Fruit fly (Drosophila melanogaster) whole organism, embryonic: ENCODE measurements around the gene Ugt305A1.

Experiments
- CG10209 ChIP-seq: fragments of 200-800 bp; sonication (Bioruptor generic); optimal IDR thresholded peaks from 3 replicates; lab custom pipeline; 2017; ENCODE audit warnings: missing biosample characterization, mild to moderate bottlenecking, missing genetic modification characterization, missing genetic modification reagents
- CG11093 ChIP-seq: fragments of 200-800 bp; sonication (Bioruptor generic); IDR thresholded peaks from 3 replicates; pipeline ENCODE4 v1.3.6; 2022; ENCODE audit warnings: missing biosample characterization, missing genetic modification characterization
- CG11398 ChIP-seq: fragments of 200-800 bp; sonication (Bioruptor generic); optimal IDR thresholded peaks from 2 replicates; lab custom pipeline; 2016; ENCODE audit warnings: missing biosample characterization, missing genetic modification characterization
- CG12744 ChIP-seq: fragments of 200-800 bp; sonication (Bioruptor generic); optimal IDR thresholded peaks from 2 replicates; lab custom pipeline; 2016; ENCODE audit warnings: missing biosample characterization, missing genetic modification characterization
- CG15073 ChIP-seq: fragments of 200-800 bp; sonication (Bioruptor generic); optimal IDR thresholded peaks from 2 replicates; lab custom pipeline; 2016; ENCODE audit warnings: missing biosample characterization, missing genetic modification characterization
- CG15269 ChIP-seq: fragments of 200-800 bp; sonication (Bioruptor generic); optimal IDR thresholded peaks from 2 replicates; lab custom pipeline; 2018; ENCODE audit warnings: missing biosample characterization, mild to moderate bottlenecking, missing genetic modification characterization, moderate library complexity
- CG1792 ChIP-seq: fragments of 200-800 bp; sonication (Bioruptor generic); optimal IDR thresholded peaks from 2 replicates; lab custom pipeline; 2016; ENCODE audit warnings: missing biosample characterization, missing genetic modification characterization
- CG2199 ChIP-seq: fragments of 200-800 bp; sonication (Bioruptor generic); IDR thresholded peaks from 3 replicates; pipeline ENCODE4 v1.3.6; 2022; ENCODE audit warnings: missing biosample characterization, missing genetic modification characterization
- CG2202 ChIP-seq: fragments of 200-800 bp; sonication (Bioruptor generic); optimal IDR thresholded peaks from 2 replicates; lab custom pipeline; 2018; ENCODE audit warnings: missing biosample characterization, mild to moderate bottlenecking, missing genetic modification characterization
- CG2678 ChIP-seq: fragments of 200-800 bp; sonication (Bioruptor generic); optimal IDR thresholded peaks from 3 replicates; lab custom pipeline; 2019; ENCODE audit warnings: missing biosample characterization, mild to moderate bottlenecking, missing genetic modification characterization, moderate library complexity
- CG2875 ChIP-seq: fragments of 200-800 bp; sonication (Bioruptor generic); optimal IDR thresholded peaks from 2 replicates; lab custom pipeline; 2017; ENCODE audit warnings: missing biosample characterization, mild to moderate bottlenecking, missing genetic modification characterization, missing genetic modification reagents
- CG3407 ChIP-seq: fragments of 200-800 bp; sonication (Bioruptor generic); optimal IDR thresholded peaks from 2 replicates; lab custom pipeline; 2018; ENCODE audit warnings: missing biosample characterization, mild to moderate bottlenecking, missing genetic modification characterization
- CG43689 ChIP-seq: fragments of 200-800 bp; sonication (Bioruptor generic); IDR thresholded peaks from 2 replicates; pipeline ENCODE4 v1.3.6; 2022; ENCODE audit warnings: missing biosample characterization, missing genetic modification characterization
- CG5245 ChIP-seq: fragments of 200-800 bp; sonication (Bioruptor generic); optimal IDR thresholded peaks from 3 replicates; lab custom pipeline; 2016; ENCODE audit warnings: missing biosample characterization, missing genetic modification characterization
- CG7357 ChIP-seq: fragments of 200-800 bp; sonication (Bioruptor generic); IDR thresholded peaks from 3 replicates; pipeline ENCODE4 v1.3.6; 2022; ENCODE audit warnings: missing biosample characterization, missing genetic modification characterization
- CG7839 ChIP-seq: fragments of 200-800 bp; sonication (Bioruptor generic); optimal IDR thresholded peaks from 3 replicates; lab custom pipeline; 2018; ENCODE audit warnings: missing biosample characterization, mild to moderate bottlenecking, missing genetic modification characterization, moderate library complexity
- D ChIP-seq, 2 experiments: fragments of 200-800 bp in 1 of 2; fragments of >200 bp in 1 of 2; sonication (Bioruptor generic) in 1 of 2; optimal IDR thresholded peaks; 2 replicates in 1 of 2; 3 replicates in 1 of 2; lab custom pipeline; 2017; ENCODE audit warnings: mild to moderate bottlenecking in 1 of 2, missing biosample characterization in 1 of 2, missing genetic modification characterization in 1 of 2, missing genetic modification reagents in 1 of 2
- Dfd ChIP-seq, 2 experiments: fragments of >200 bp; optimal IDR thresholded peaks; 2 replicates each; lab custom pipeline; 2017; ENCODE audit warnings: missing biosample characterization in 2 of 2, missing genetic modification characterization in 2 of 2
- Dref ChIP-seq: fragments of 200-800 bp; sonication (Bioruptor generic); IDR thresholded peaks from 2 replicates; pipeline ENCODE4 v1.3.6; 2022; ENCODE audit warnings: missing biosample characterization, missing genetic modification characterization
- E2f2 ChIP-seq: fragments of 200-800 bp; sonication (Bioruptor generic); IDR thresholded peaks from 2 replicates; pipeline ENCODE4 v1.3.6; 2022; ENCODE audit warnings: missing biosample characterization, missing genetic modification characterization
- Ets97D ChIP-seq: fragments of 200-800 bp; sonication (Bioruptor generic); optimal IDR thresholded peaks from 3 replicates; lab custom pipeline; 2016; ENCODE audit warnings: missing biosample characterization, missing genetic modification characterization
- Hr3 ChIP-seq: fragments of 200-800 bp; sonication (Bioruptor generic); optimal IDR thresholded peaks from 3 replicates; lab custom pipeline; 2016; ENCODE audit warnings: missing biosample characterization, missing genetic modification characterization
- Hr39 ChIP-seq: fragments of >200 bp; optimal IDR thresholded peaks from 2 replicates; lab custom pipeline; 2017
- Jarid2 ChIP-seq: fragments of 200-800 bp; sonication (Bioruptor generic); optimal IDR thresholded peaks from 3 replicates; lab custom pipeline; 2017; ENCODE audit warnings: mild to moderate bottlenecking, missing biosample characterization, missing genetic modification reagents, missing genetic modification characterization
- Oaz ChIP-seq: fragments of 200-800 bp; sonication (Bioruptor generic); IDR thresholded peaks from 2 replicates; pipeline ENCODE4 v1.3.6; 2022; ENCODE audit warnings: missing biosample characterization, missing genetic modification characterization
- Oli ChIP-seq: fragments of 200-800 bp; sonication (Bioruptor generic); optimal IDR thresholded peaks from 2 replicates; lab custom pipeline; 2018; ENCODE audit warnings: missing biosample characterization, mild to moderate bottlenecking, missing genetic modification characterization, moderate library complexity
- Ravus ChIP-seq: fragments of 200-800 bp; sonication (Bioruptor generic); IDR thresholded peaks from 2 replicates; pipeline ENCODE4 v1.3.6; 2022; ENCODE audit warnings: missing biosample characterization, missing genetic modification characterization
- Trl ChIP-seq, 3 experiments: fragments of >200 bp in 2 of 3; fragments of 200-800 bp in 1 of 3; sonication (Bioruptor generic) in 1 of 3; optimal IDR thresholded peaks; 2 replicates in 1 of 3; 3 replicates in 2 of 3; lab custom pipeline; 2016 to 2017; ENCODE audit warnings: missing biosample characterization in 1 of 3, missing genetic modification characterization in 1 of 3
- Xbp1 ChIP-seq: fragments of 200-800 bp; sonication (Bioruptor generic); optimal IDR thresholded peaks from 3 replicates; lab custom pipeline; 2016; ENCODE audit warnings: missing biosample characterization, mild to moderate bottlenecking, missing genetic modification characterization
- abd-A ChIP-seq: fragments of 200-800 bp; sonication (Bioruptor generic); optimal IDR thresholded peaks from 3 replicates; lab custom pipeline; 2019; ENCODE audit warnings: missing biosample characterization, mild to moderate bottlenecking, missing genetic modification characterization, moderate library complexity
- ara ChIP-seq: fragments of 200-800 bp; sonication (Bioruptor generic); IDR thresholded peaks from 2 replicates; pipeline ENCODE4 v1.3.6; 2022; ENCODE audit warnings: missing biosample characterization, missing genetic modification characterization
- ato ChIP-seq: fragments of 200-800 bp; sonication (Bioruptor generic); IDR thresholded peaks from 2 replicates; pipeline ENCODE4 v1.3.6; 2022; ENCODE audit warnings: missing biosample characterization, missing genetic modification characterization; ENCODE audit not compliant: partially characterized antibody
- bbx ChIP-seq: fragments of 200-800 bp; sonication (Bioruptor generic); IDR thresholded peaks from 2 replicates; pipeline ENCODE4 v1.3.6; 2022; ENCODE audit warnings: missing biosample characterization, missing genetic modification characterization; ENCODE audit not compliant: partially characterized antibody
- bcd ChIP-seq: fragments of 200-800 bp; sonication (Bioruptor generic); optimal IDR thresholded peaks from 2 replicates; lab custom pipeline; 2017; ENCODE audit warnings: missing biosample characterization, mild to moderate bottlenecking, missing genetic modification characterization
- cad ChIP-seq: fragments of >200 bp; optimal IDR thresholded peaks from 2 replicates; lab custom pipeline; 2017; ENCODE audit warnings: missing biosample characterization, missing genetic modification characterization
- dan ChIP-seq: fragments of 200-800 bp; sonication (Bioruptor generic); IDR thresholded peaks from 2 replicates; pipeline ENCODE4 v1.3.6; 2022; ENCODE audit warnings: missing biosample characterization, missing genetic modification characterization
- dati ChIP-seq: fragments of 200-800 bp; sonication (Bioruptor generic); IDR thresholded peaks from 2 replicates; pipeline ENCODE4 v1.3.6; 2022; ENCODE audit warnings: missing biosample characterization, missing genetic modification characterization
- eyg ChIP-seq: fragments of 200-800 bp; sonication (Bioruptor generic); optimal IDR thresholded peaks from 3 replicates; lab custom pipeline; 2016; ENCODE audit warnings: missing biosample characterization, missing genetic modification characterization
- fu2 ChIP-seq: fragments of 200-800 bp; sonication (Bioruptor generic); optimal IDR thresholded peaks from 2 replicates; lab custom pipeline; 2016; ENCODE audit warnings: missing biosample characterization, missing genetic modification characterization
- gcm ChIP-seq: fragments of 200-800 bp; sonication (Bioruptor generic); optimal IDR thresholded peaks from 2 replicates; lab custom pipeline; 2019; ENCODE audit warnings: missing biosample characterization, mild to moderate bottlenecking, missing genetic modification characterization, moderate library complexity
- luna ChIP-seq: fragments of 200-800 bp; sonication (Bioruptor generic); optimal IDR thresholded peaks from 2 replicates; lab custom pipeline; 2016; ENCODE audit warnings: missing biosample characterization, missing genetic modification characterization
- p53 ChIP-seq: fragments of 200-800 bp; sonication (Bioruptor generic); optimal IDR thresholded peaks from 2 replicates; lab custom pipeline; 2016; ENCODE audit warnings: missing biosample characterization, missing genetic modification characterization
- rib ChIP-seq: fragments of 200-800 bp; sonication (Bioruptor generic); IDR thresholded peaks from 2 replicates; pipeline ENCODE4 v1.3.6; 2022; ENCODE audit warnings: missing biosample characterization, missing genetic modification characterization
- ro ChIP-seq: fragments of 200-800 bp; sonication (Bioruptor generic); IDR thresholded peaks from 2 replicates; pipeline ENCODE4 v1.3.6; 2022; ENCODE audit warnings: missing biosample characterization, missing genetic modification characterization
- scrt ChIP-seq: fragments of 200-800 bp; sonication (Bioruptor generic); optimal IDR thresholded peaks from 2 replicates; lab custom pipeline; 2018; ENCODE audit warnings: missing biosample characterization, mild to moderate bottlenecking, missing genetic modification characterization, moderate library complexity
- sisA ChIP-seq: fragments of 200-800 bp; sonication (Bioruptor generic); IDR thresholded peaks from 2 replicates; pipeline ENCODE4 v1.3.6; 2022; ENCODE audit warnings: missing biosample characterization, missing genetic modification characterization
- sna ChIP-seq: fragments of 200-800 bp; sonication (Bioruptor generic); IDR thresholded peaks from 2 replicates; pipeline ENCODE4 v1.3.6; 2022; ENCODE audit warnings: missing biosample characterization, missing genetic modification characterization; ENCODE audit not compliant: partially characterized antibody
- tna ChIP-seq: fragments of 200-800 bp; sonication (Bioruptor generic); IDR thresholded peaks from 2 replicates; pipeline ENCODE4 v1.3.6; 2022; ENCODE audit warnings: missing biosample characterization, missing genetic modification characterization; ENCODE audit not compliant: partially characterized antibody
- wor ChIP-seq: fragments of 200-800 bp; sonication (Bioruptor generic); IDR thresholded peaks from 2 replicates; pipeline ENCODE4 v1.3.6; 2022; ENCODE audit warnings: missing biosample characterization, missing genetic modification characterization

The Ugt305A1 gene

dm6 chr3L:4108844-4109494 lies 49.4 kb downstream of the Ugt305A1 start (continued):
- TF ChIP-seq Ets97D (GFP tag; lab: Kevin White, UChicago) (peak; percentile 38), CG15269 (peak; percentile 85), CG7839 (tag; lab: Kevin White, UChicago) (peak; percentile 85), luna (GFP tag; lab: Kevin White, UChicago) (no peak), E2f2 (GFP tag; lab: Robert Waterston, UW) (0 out of 2 replicates have a peak, but pooled peaks have one; percentile 29), Hr3 (peak; percentile 69), gcm (GFP tag; lab: Kevin White, UChicago) (peak; percentile 67), CG12744 (GFP tag; lab: Kevin White, UChicago) (peak; percentile 31), ro (GFP tag; lab: Robert Waterston, UW) (peak; percentile 32; the same call in 1 of the 2 replicates), fu2 (GFP tag; lab: Kevin White, UChicago) (no peak), CG3407 (GFP tag; lab: Kevin White, UChicago) (peak; percentile 53), ato (GFP tag; lab: Robert Waterston, UW) (no peak), Trl (optimal IDR thresholded peaks at IDR 0.05; lab: Kevin White, UChicago) (no peak), Trl (GFP tag; optimal IDR thresholded peaks at IDR 0.05; lab: Kevin White, UChicago) (peak; percentile 62), CG1792 (peak; percentile 38), rib (GFP tag; lab: Robert Waterston, UW) (no peak), p53 (GFP tag; lab: Kevin White, UChicago) (no peak), Oli (tag; lab: Kevin White, UChicago) (peak; percentile 83), CG2199 (GFP tag; lab: Robert Waterston, UW) (no peak), CG2202 (tag; lab: Kevin White, UChicago) (peak; percentile 48), eyg (peak; percentile 60), CG11093 (GFP tag; lab: Robert Waterston, UW) (peak; percentile 68; the same call in 1 of the 3 replicates), cad (GFP tag; lab: Kevin White, UChicago) (no peak), CG7357 (GFP tag; lab: Robert Waterston, UW) (peak; percentile 46; the same call in 2 of the 3 replicates), abd-A (no peak), Ravus (GFP tag; lab: Robert Waterston, UW) (no peak), dan (0 out of 2 replicates have a peak, but pooled peaks have one; percentile 17), Hr39 (lab: Kevin White, UChicago) (no peak), CG11398 (GFP tag; lab: Kevin White, UChicago) (peak; percentile 35), Jarid2 (GFP tag; lab: Kevin White, UChicago) (peak; percentile 54), Dfd (GFP tag; optimal IDR thresholded peaks at IDR 0.05; lab: Kevin White, UChicago) (no peak), Oaz (GFP tag; lab: Robert Waterston, UW) (no peak), tna (GFP tag; lab: Robert Waterston, UW) (no peak), bcd (GFP tag; lab: Kevin White, UChicago) (peak; percentile 76), CG15073 (GFP tag; lab: Kevin White, UChicago) (no peak), dati (GFP tag; lab: Robert Waterston, UW) (no peak), CG5245 (GFP tag; lab: Kevin White, UChicago) (peak; percentile 45), CG10209 (GFP tag; lab: Kevin White, UChicago) (peak; percentile 80), CG2678 (peak; percentile 90), ara (GFP tag; lab: Robert Waterston, UW) (peak; percentile 64; the same call in 1 of the 2 replicates), wor (GFP tag; lab: Robert Waterston, UW) (0 out of 2 replicates have a peak, but pooled peaks have one; percentile 35), sisA (GFP tag; lab: Robert Waterston, UW) (peak; percentile 58), bbx (GFP tag; lab: Robert Waterston, UW) (no peak), CG43689 (no peak), Xbp1 (GFP tag; lab: Kevin White, UChicago) (peak; percentile 72), Dref (no peak), CG2875 (GFP tag; lab: Kevin White, UChicago) (peak; percentile 66), D (optimal IDR thresholded peaks at IDR 0.05; lab: Kevin White, UChicago) (no peak), D (GFP tag; optimal IDR thresholded peaks at IDR 0.05; lab: Kevin White, UChicago) (peak; percentile 81), scrt (GFP tag; lab: Kevin White, UChicago) (peak; percentile 40), sna (GFP tag; lab: Robert Waterston, UW) (no peak)
